Worm (Caenorhabditis elegans) whole organism, early embryonic: ENCODE data around the gene ZK632.14.

Experiments used
- B0310.2 ChIP-seq: sonication (generic microtip); optimal IDR thresholded peaks from 2 replicates; lab custom pipeline; 2016; ENCODE audit warnings: mild to moderate bottlenecking, missing genetic modification characterization, missing compliant biosample characterization
- aly-1 ChIP-seq: sonication (generic microtip); optimal IDR thresholded peaks from 2 replicates; lab custom pipeline; 2016; ENCODE audit warnings: missing genetic modification characterization, missing compliant biosample characterization
- ama-1 ChIP-seq: fragments of 150-350 bp; optimal IDR thresholded peaks from 2 replicates; lab custom pipeline; 2014
- ceh-36 ChIP-seq: sonication (generic microtip); optimal IDR thresholded peaks from 2 replicates; lab custom pipeline; 2016; ENCODE audit warnings: missing genetic modification characterization, inconsistent platforms, missing compliant biosample characterization
- pes-1 ChIP-seq: fragments of 200-800 bp; sonication (Bioruptor generic); IDR thresholded peaks from 2 replicates; pipeline ENCODE4 v1.3.6; 2022; ENCODE audit warnings: missing genetic modification reagents, missing genetic modification characterization, missing compliant biosample characterization
- sea-1 ChIP-seq: fragments of 200-800 bp; sonication (Bioruptor generic); conservative IDR thresholded peaks from 2 replicates; pipeline ENCODE4 v1.3.6; 2022; ENCODE audit warnings: missing genetic modification characterization, missing compliant biosample characterization
- tra-4 ChIP-seq: sonication (generic microtip); optimal IDR thresholded peaks from 2 replicates; lab custom pipeline; 2017; ENCODE audit warnings: missing genetic modification characterization, missing compliant biosample characterization

DNA sequence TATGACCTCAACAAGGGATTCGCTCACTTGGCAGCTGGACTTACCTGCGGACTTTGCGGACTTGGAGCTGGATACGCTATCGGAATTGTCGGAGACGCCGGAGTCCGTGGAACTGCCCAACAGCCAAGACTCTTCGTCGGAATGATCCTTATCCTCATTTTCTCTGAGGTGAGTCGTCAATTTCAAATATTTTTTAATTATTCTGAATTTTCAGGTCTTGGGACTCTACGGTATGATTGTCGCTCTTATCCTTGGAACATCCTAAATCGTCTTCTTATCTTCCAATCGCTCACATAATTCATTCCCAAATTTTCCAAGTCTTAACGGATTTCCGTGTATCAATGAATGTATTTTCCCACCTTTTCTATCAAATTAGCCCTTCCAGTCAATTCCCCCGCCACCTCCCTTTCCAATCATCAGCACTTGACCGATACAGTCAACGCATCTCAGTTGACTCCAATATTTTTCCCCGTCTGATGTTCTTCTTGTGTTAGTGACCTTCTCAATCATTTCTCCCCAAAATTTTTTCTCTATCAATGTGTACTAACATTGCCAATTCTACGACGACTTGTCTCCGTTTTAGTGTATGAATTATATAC, 30.7 kb upstream of the ZK632.14 start, which contains the start of gene R10E11.6:
- TF ChIP-seq ceh-36 (tag; lab: Kevin White, UChicago) (no peak), pes-1 (no peak), sea-1 (GFP tag; lab: Robert Waterston, UW) (no peak), tra-4 (tag; lab: Kevin White, UChicago) (no peak), B0310.2 (tag; lab: Kevin White, UChicago) (no peak), aly-1 (tag; lab: Kevin White, UChicago) (no peak), ama-1 (lab: Kevin White, UChicago) (no peak)
